Fruit fly (Drosophila melanogaster) whole organism, prepupa: ENCODE data around the gene Pep.
A peak's percentile ranks its signal among the peaks of the same experiment; 100 is the strongest.

Experiments
- Blimp-1 ChIP-seq: fragments of 200-800 bp; sonication (Bioruptor generic); optimal IDR thresholded peaks from 3 replicates; lab custom pipeline; 2017; ENCODE audit warnings: missing biosample characterization, missing genetic modification characterization, mild to moderate bottlenecking, moderate library complexity, missing genetic modification reagents
- CG10631 ChIP-seq: fragments of 200-800 bp; sonication (Bioruptor generic); optimal IDR thresholded peaks from 2 replicates; lab custom pipeline; 2016; ENCODE audit warnings: missing biosample characterization, missing genetic modification characterization
- CG10669 ChIP-seq: fragments of 200-800 bp; sonication (Bioruptor generic); optimal IDR thresholded peaks from 3 replicates; lab custom pipeline; 2018; ENCODE audit warnings: missing biosample characterization, mild to moderate bottlenecking, missing genetic modification characterization, moderate library complexity
- CG11294 ChIP-seq: fragments of 200-800 bp; sonication (Bioruptor generic); IDR thresholded peaks from 2 replicates; pipeline ENCODE4 v1.3.6; 2022; ENCODE audit warnings: missing biosample characterization, missing genetic modification characterization
- CG11762 ChIP-seq: fragments of 200-800 bp; sonication (Bioruptor generic); optimal IDR thresholded peaks from 3 replicates; lab custom pipeline; 2016; ENCODE audit warnings: missing biosample characterization, missing genetic modification characterization; ENCODE audit not compliant: insufficient read depth
- CG11902 ChIP-seq: fragments of 200-800 bp; sonication (Bioruptor generic); optimal IDR thresholded peaks from 3 replicates; lab custom pipeline; 2016; ENCODE audit warnings: missing biosample characterization, missing genetic modification characterization
- CG15336 ChIP-seq: fragments of 200-800 bp; sonication (Bioruptor generic); IDR thresholded peaks from 2 replicates; pipeline ENCODE4 v1.3.6; 2022; ENCODE audit warnings: missing biosample characterization, missing genetic modification characterization
- CG1621 ChIP-seq: fragments of 200-800 bp; sonication (Bioruptor generic); optimal IDR thresholded peaks from 3 replicates; lab custom pipeline; 2018; ENCODE audit warnings: missing biosample characterization, mild to moderate bottlenecking, missing genetic modification characterization
- CG16779 ChIP-seq: fragments of 200-800 bp; sonication (Bioruptor generic); optimal IDR thresholded peaks from 3 replicates; lab custom pipeline; 2017; ENCODE audit warnings: missing biosample characterization, mild to moderate bottlenecking, missing genetic modification characterization
- CG3032 ChIP-seq: fragments of 200-800 bp; optimal IDR thresholded peaks from 2 replicates; lab custom pipeline; 2019; ENCODE audit warnings: missing biosample characterization, mild to moderate bottlenecking, missing genetic modification characterization, moderate library complexity
- CG34406 ChIP-seq: fragments of 200-800 bp; sonication (Bioruptor generic); optimal IDR thresholded peaks from 3 replicates; lab custom pipeline; 2016; ENCODE audit warnings: missing biosample characterization, missing genetic modification characterization
- CG4318 ChIP-seq: fragments of 200-800 bp; sonication (Bioruptor generic); optimal IDR thresholded peaks from 3 replicates; lab custom pipeline; 2017; ENCODE audit warnings: missing biosample characterization, mild to moderate bottlenecking, missing genetic modification characterization
- CG6163 ChIP-seq: fragments of 200-800 bp; sonication (Bioruptor generic); IDR thresholded peaks from 3 replicates; pipeline ENCODE4 v1.3.6; 2022; ENCODE audit warnings: missing biosample characterization, missing genetic modification characterization
- CG6276 ChIP-seq: fragments of 200-800 bp; sonication (Bioruptor generic); optimal IDR thresholded peaks from 2 replicates; lab custom pipeline; 2017; ENCODE audit warnings: missing biosample characterization, mild to moderate bottlenecking, missing genetic modification characterization
- CG6792 ChIP-seq: fragments of 200-800 bp; sonication (Bioruptor generic); optimal IDR thresholded peaks from 3 replicates; lab custom pipeline; 2016; ENCODE audit warnings: missing biosample characterization, missing genetic modification characterization
- CG6808 ChIP-seq: fragments of 200-800 bp; sonication (Bioruptor generic); optimal IDR thresholded peaks from 3 replicates; lab custom pipeline; 2017; ENCODE audit warnings: missing biosample characterization, missing genetic modification characterization, mild to moderate bottlenecking, moderate library complexity, missing genetic modification reagents
- CG6854 ChIP-seq: fragments of 200-800 bp; sonication (Bioruptor generic); optimal IDR thresholded peaks from 2 replicates; lab custom pipeline; 2017; ENCODE audit warnings: missing biosample characterization, mild to moderate bottlenecking, missing genetic modification characterization
- CG7368 ChIP-seq: fragments of 200-800 bp; sonication (Bioruptor generic); optimal IDR thresholded peaks from 3 replicates; lab custom pipeline; 2016; ENCODE audit warnings: missing biosample characterization, missing genetic modification characterization
- CG8119 ChIP-seq: fragments of 200-800 bp; sonication (Bioruptor generic); IDR thresholded peaks from 3 replicates; pipeline ENCODE4 v1.3.6; 2022; ENCODE audit warnings: missing biosample characterization, missing genetic modification characterization
- CG8319 ChIP-seq: fragments of 200-800 bp; sonication (Bioruptor generic); optimal IDR thresholded peaks from 3 replicates; lab custom pipeline; 2016; ENCODE audit warnings: missing biosample characterization, missing genetic modification characterization
- CG8632 ChIP-seq: fragments of 200-800 bp; sonication (Bioruptor generic); optimal IDR thresholded peaks from 3 replicates; lab custom pipeline; 2016; ENCODE audit warnings: missing biosample characterization, missing genetic modification characterization
- CG9139 ChIP-seq: fragments of 200-800 bp; sonication (Bioruptor generic); optimal IDR thresholded peaks from 3 replicates; lab custom pipeline; 2017; ENCODE audit warnings: missing biosample characterization, mild to moderate bottlenecking, missing genetic modification characterization
- Eip75B ChIP-seq: fragments of 200-800 bp; sonication (Bioruptor generic); optimal IDR thresholded peaks from 3 replicates; lab custom pipeline; 2016; ENCODE audit warnings: missing biosample characterization, missing genetic modification characterization
- Eip93F ChIP-seq: fragments of 200-800 bp; sonication (Bioruptor generic); optimal IDR thresholded peaks from 2 replicates; lab custom pipeline; 2016; ENCODE audit warnings: missing biosample characterization, mild to moderate bottlenecking, missing genetic modification characterization
- Ets96B ChIP-seq: fragments of 200-800 bp; optimal IDR thresholded peaks from 2 replicates; lab custom pipeline; 2019; ENCODE audit warnings: missing biosample characterization, mild to moderate bottlenecking, missing genetic modification characterization, moderate library complexity
- Hr38 ChIP-seq: sonication (Bioruptor generic); optimal IDR thresholded peaks from 2 replicates; lab custom pipeline; 2016; ENCODE audit warnings: missing biosample characterization, missing genetic modification characterization
- Hr39 ChIP-seq: fragments of 200-800 bp; sonication (Bioruptor generic); optimal IDR thresholded peaks from 2 replicates; lab custom pipeline; 2016; ENCODE audit warnings: missing biosample characterization, missing genetic modification characterization
- Hr4 ChIP-seq: fragments of 200-800 bp; sonication (Bioruptor generic); optimal IDR thresholded peaks from 3 replicates; lab custom pipeline; 2016; ENCODE audit warnings: missing biosample characterization, missing genetic modification characterization
- Lpt ChIP-seq: fragments of 200-800 bp; sonication (Bioruptor generic); optimal IDR thresholded peaks from 3 replicates; lab custom pipeline; 2016; ENCODE audit warnings: missing biosample characterization, missing genetic modification characterization
- Met ChIP-seq: fragments of 200-800 bp; sonication (Bioruptor generic); optimal IDR thresholded peaks from 3 replicates; lab custom pipeline; 2016; ENCODE audit warnings: missing biosample characterization, missing genetic modification characterization
- OdsH ChIP-seq: fragments of 200-800 bp; sonication (Bioruptor generic); optimal IDR thresholded peaks from 3 replicates; lab custom pipeline; 2016; ENCODE audit warnings: missing biosample characterization, missing genetic modification characterization
- Smox ChIP-seq: fragments of 200-800 bp; sonication (Bioruptor generic); optimal IDR thresholded peaks from 3 replicates; lab custom pipeline; 2016; ENCODE audit warnings: missing biosample characterization, missing genetic modification characterization
- Sox102F ChIP-seq: fragments of 200-800 bp; sonication (Bioruptor generic); optimal IDR thresholded peaks from 2 replicates; lab custom pipeline; 2016; ENCODE audit warnings: missing biosample characterization, mild to moderate bottlenecking, missing genetic modification characterization
- Sox15 ChIP-seq: fragments of 200-800 bp; sonication (Bioruptor generic); optimal IDR thresholded peaks from 3 replicates; lab custom pipeline; 2016; ENCODE audit warnings: missing biosample characterization, missing genetic modification characterization
- acj6 ChIP-seq: fragments of 200-800 bp; sonication (Bioruptor generic); optimal IDR thresholded peaks from 3 replicates; lab custom pipeline; 2016; ENCODE audit warnings: missing biosample characterization, missing genetic modification characterization
- cyc ChIP-seq: fragments of 200-800 bp; sonication (Bioruptor generic); optimal IDR thresholded peaks from 3 replicates; lab custom pipeline; 2016; ENCODE audit warnings: missing biosample characterization, missing genetic modification characterization
- dac ChIP-seq: fragments of 200-800 bp; sonication (Bioruptor generic); optimal IDR thresholded peaks from 2 replicates; lab custom pipeline; 2017; ENCODE audit warnings: missing biosample characterization, mild to moderate bottlenecking, missing genetic modification characterization
- esn ChIP-seq: fragments of 200-800 bp; sonication (Bioruptor generic); optimal IDR thresholded peaks from 2 replicates; lab custom pipeline; 2016; ENCODE audit warnings: missing biosample characterization, mild to moderate bottlenecking, missing genetic modification characterization, moderate library complexity
- fd59A ChIP-seq: fragments of 200-800 bp; sonication (Bioruptor generic); optimal IDR thresholded peaks from 2 replicates; lab custom pipeline; 2017; ENCODE audit warnings: missing biosample characterization, mild to moderate bottlenecking, missing genetic modification characterization, missing genetic modification reagents
- fd85E ChIP-seq: fragments of 200-800 bp; sonication (Bioruptor generic); optimal IDR thresholded peaks from 3 replicates; lab custom pipeline; 2016; ENCODE audit warnings: missing biosample characterization, missing genetic modification characterization
- fkh ChIP-seq: fragments of 200-800 bp; sonication (Bioruptor generic); optimal IDR thresholded peaks from 3 replicates; lab custom pipeline; 2017; ENCODE audit warnings: missing biosample characterization, mild to moderate bottlenecking, missing genetic modification characterization, moderate library complexity
- lz ChIP-seq: fragments of 200-800 bp; sonication (Bioruptor generic); optimal IDR thresholded peaks from 3 replicates; lab custom pipeline; 2016; ENCODE audit warnings: missing biosample characterization, missing genetic modification characterization
- net ChIP-seq: fragments of 200-800 bp; sonication (Bioruptor generic); optimal IDR thresholded peaks from 3 replicates; lab custom pipeline; 2016; ENCODE audit warnings: missing biosample characterization, missing genetic modification characterization
- pdm3 ChIP-seq: fragments of 200-800 bp; sonication (Bioruptor generic); optimal IDR thresholded peaks from 3 replicates; lab custom pipeline; 2016; ENCODE audit warnings: missing biosample characterization, missing genetic modification characterization
- salr ChIP-seq, 2 experiments: fragments of 200-800 bp; sonication (Bioruptor generic); optimal IDR thresholded peaks; 3 replicates each; lab custom pipeline; 2016 to 2018; ENCODE audit warnings: missing biosample characterization in 2 of 2, missing genetic modification characterization in 2 of 2, mild to moderate bottlenecking in 1 of 2
- spab ChIP-seq: fragments of 200-800 bp; sonication (Bioruptor generic); optimal IDR thresholded peaks from 2 replicates; lab custom pipeline; 2017; ENCODE audit warnings: missing biosample characterization, mild to moderate bottlenecking, missing genetic modification characterization, missing genetic modification reagents
- ss ChIP-seq, 2 experiments: fragments of 200-800 bp; sonication (Bioruptor generic); optimal IDR thresholded peaks; 2 replicates in 1 of 2; 3 replicates in 1 of 2; lab custom pipeline; 2017 to 2018; ENCODE audit warnings: mild to moderate bottlenecking in 2 of 2, missing biosample characterization in 2 of 2, missing genetic modification characterization in 2 of 2, moderate library complexity in 1 of 2
- svp ChIP-seq: fragments of 200-800 bp; sonication (Bioruptor generic); peaks from one replicate; lab custom pipeline; 2016; ENCODE audit warnings: missing biosample characterization, missing genetic modification characterization
- topi ChIP-seq: fragments of 200-800 bp; sonication (Bioruptor generic); optimal IDR thresholded peaks from 3 replicates; lab custom pipeline; 2016; ENCODE audit warnings: missing biosample characterization, missing genetic modification characterization

The Pep gene

DNA sequence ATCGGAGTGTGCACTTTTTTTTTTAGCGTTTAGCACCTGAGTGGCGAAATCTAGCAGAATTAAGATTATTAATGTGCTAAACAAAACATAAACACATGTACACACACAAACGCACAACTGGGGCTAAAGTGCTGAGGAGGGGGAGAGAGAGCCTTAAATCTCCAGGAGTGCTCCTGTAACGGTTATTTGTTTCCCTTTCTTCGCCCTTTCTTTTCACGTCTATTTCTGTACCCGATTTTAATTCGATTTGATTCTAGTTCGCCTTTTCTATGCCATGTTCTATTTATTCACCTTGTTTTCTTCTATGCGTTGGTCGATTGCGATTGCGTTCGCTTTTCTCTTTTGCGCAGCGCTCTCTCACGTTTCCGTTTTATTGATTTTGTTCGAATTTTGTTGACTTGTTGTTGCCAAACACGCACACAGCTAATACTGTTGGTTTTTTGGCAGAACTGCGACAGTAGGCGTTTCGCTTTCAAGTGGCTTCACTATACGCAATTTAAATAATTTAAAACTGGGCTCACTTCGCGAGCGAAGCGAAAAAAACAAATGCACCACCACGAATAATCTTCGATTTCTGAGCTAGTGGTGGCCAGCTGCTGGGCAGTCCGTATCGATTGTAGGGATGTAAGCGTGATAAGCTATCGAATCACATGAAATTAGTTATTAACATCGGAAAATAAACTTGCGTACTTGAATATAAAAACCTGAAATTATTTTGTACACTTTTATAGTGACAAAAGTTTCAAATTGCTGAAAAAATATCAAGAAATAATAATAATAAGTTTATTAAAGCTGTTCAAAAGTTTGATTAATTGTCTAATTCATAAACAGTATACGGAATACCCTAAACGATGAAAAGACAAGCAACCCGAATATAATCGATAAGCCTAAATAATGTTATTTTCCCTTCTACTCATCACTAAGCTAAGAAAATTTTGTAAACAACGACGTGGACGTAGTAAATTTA, 9.1 kb upstream of the Pep start, which contains the start of the genes Krn, Ndfip and CG7484:
Krn (minus strand) TSS at position 580 of the 967 bp plus-strand sequence.
Ndfip (minus strand) TSS at position 580 of the 967 bp plus-strand sequence.
CG7484 (plus strand) TSS at position 917 of the 967 bp plus-strand sequence.
- TF ChIP-seq CG8119 (GFP tag; lab: Robert Waterston, UW) (peak; percentile 67; the same call in 2 of the 3 replicates), fd59A (GFP tag; lab: Kevin White, UChicago) (peak; percentile 63), Eip75B (peak; percentile 78), CG6854 (GFP tag; lab: Kevin White, UChicago) (peak; percentile 55), CG8319 (GFP tag; lab: Kevin White, UChicago) (peak; percentile 58), Sox15 (GFP tag; lab: Kevin White, UChicago) (peak; percentile 79), CG6792 (GFP tag; lab: Kevin White, UChicago) (peak; percentile 76), Met (GFP tag; lab: Kevin White, UChicago) (peak; percentile 86), Lpt (peak; percentile 59), topi (GFP tag; lab: Kevin White, UChicago) (peak; percentile 83), CG4318 (peak; percentile 77), CG16779 (tag; lab: Kevin White, UChicago) (peak; percentile 32), acj6 (peak; percentile 81), ss (GFP tag; optimal IDR thresholded peaks at IDR 0.05; lab: Kevin White, UChicago) (peak; percentile 31 to 70), Hr39 (GFP tag; lab: Kevin White, UChicago) (peak; percentile 86), CG10631 (GFP tag; lab: Kevin White, UChicago) (peak; percentile 90), cyc (peak; percentile 87), CG7368 (peak; percentile 76), Sox102F (peak; percentile 74), Blimp-1 (GFP tag; lab: Kevin White, UChicago) (peak; percentile 66), lz (GFP tag; lab: Kevin White, UChicago) (peak; percentile 87), pdm3 (GFP tag; lab: Kevin White, UChicago) (peak; percentile 86), Ets96B (tag; lab: Kevin White, UChicago) (peak; percentile 86), Hr38 (GFP tag; lab: Kevin White, UChicago) (no peak), CG11762 (GFP tag; lab: Kevin White, UChicago) (peak; percentile 65), CG34406 (peak; percentile 78), CG15336 (GFP tag; lab: Robert Waterston, UW) (peak; percentile 79), CG11902 (GFP tag; lab: Kevin White, UChicago) (peak; percentile 76), svp (GFP tag; lab: Kevin White, UChicago) (peak; percentile 93), fd85E (GFP tag; lab: Kevin White, UChicago) (no peak), CG1621 (tag; lab: Kevin White, UChicago) (peak; percentile 54), OdsH (peak; percentile 87), esn (GFP tag; lab: Kevin White, UChicago) (peak; percentile 90), salr (GFP tag; optimal IDR thresholded peaks at IDR 0.05; lab: Kevin White, UChicago) (peak; percentile 67 to 69), CG6276 (peak; percentile 21), CG10669 (GFP tag; lab: Kevin White, UChicago) (peak; percentile 77), dac (peak; percentile 38), fkh (peak; percentile 70), Smox (GFP tag; lab: Kevin White, UChicago) (peak; percentile 87), net (GFP tag; lab: Kevin White, UChicago) (peak; percentile 82), CG9139 (GFP tag; lab: Kevin White, UChicago) (no peak), CG3032 (peak; percentile 91), CG6163 (peak; percentile 76), CG8632 (GFP tag; lab: Kevin White, UChicago) (peak; percentile 75), CG11294 (peak; percentile 59; the same call in 1 of the 2 replicates), CG6808 (GFP tag; lab: Kevin White, UChicago) (peak; percentile 62), Hr4 (GFP tag; lab: Kevin White, UChicago) (peak; percentile 82), spab (GFP tag; lab: Kevin White, UChicago) (peak; percentile 23), Eip93F (GFP tag; lab: Kevin White, UChicago) (peak; percentile 69)
